Worm (Caenorhabditis elegans): ENCODE data around the gene F13A7.12.

The F13A7.12 gene

DNA sequence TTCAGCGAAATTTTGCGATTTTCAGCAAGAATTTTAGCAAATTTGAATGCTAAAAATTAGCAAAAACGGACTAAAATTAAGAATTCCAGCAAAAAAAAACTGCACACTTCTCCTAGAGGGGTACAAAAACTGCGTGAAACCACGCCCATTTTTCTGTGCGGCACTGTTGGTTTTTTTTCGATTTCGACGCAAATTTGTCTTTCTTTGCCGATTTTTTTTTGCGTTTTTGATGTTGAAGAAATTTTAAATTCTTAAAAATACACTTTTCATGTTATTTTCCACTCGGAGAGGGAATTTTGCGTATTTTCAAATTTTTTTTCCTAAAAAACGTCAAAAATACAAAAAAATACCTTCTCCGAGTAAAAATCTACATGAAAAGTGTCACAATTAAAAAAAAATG is 8.1 kb downstream of the F13A7.12 start, which contains the start of gene syp-1:
TSS of gene syp-1 (plus strand) at position 301 of the 400 bp plus-strand sequence.
- TF ChIP-seq nhr-6 (tag; optimal IDR thresholded peaks at IDR 0.05): no peak
- no peak for TF ChIP-seq nhr-77 (tag; optimal IDR thresholded peaks at IDR 0.05)
- no peak for TF ChIP-seq R02D3.7 (tag; optimal IDR thresholded peaks at IDR 0.05)
- TF ChIP-seq sma-9 (GFP tag; optimal IDR thresholded peaks at IDR 0.05): no peak
- TF ChIP-seq sma-9 (tag; optimal IDR thresholded peaks at IDR 0.05): no peak
- no peak for TF ChIP-seq Y55F3AM.14 (GFP tag; optimal IDR thresholded peaks at IDR 0.05)
- TF ChIP-seq ztf-4 (tag; optimal IDR thresholded peaks at IDR 0.05): no peak
- no peak for TF ChIP-seq skn-1 (tag; optimal IDR thresholded peaks at IDR 0.05)
- no peak for TF ChIP-seq C34F6.9 (tag; optimal IDR thresholded peaks at IDR 0.05)
- TF ChIP-seq sem-4 (tag; optimal IDR thresholded peaks at IDR 0.05): no peak
- no peak for TF ChIP-seq ama-1 (optimal IDR thresholded peaks at IDR 0.05)
- TF ChIP-seq elt-1 (tag; optimal IDR thresholded peaks at IDR 0.05): no peak
- no peak for TF ChIP-seq nhr-11 (tag; optimal IDR thresholded peaks at IDR 0.05)

DNA sequence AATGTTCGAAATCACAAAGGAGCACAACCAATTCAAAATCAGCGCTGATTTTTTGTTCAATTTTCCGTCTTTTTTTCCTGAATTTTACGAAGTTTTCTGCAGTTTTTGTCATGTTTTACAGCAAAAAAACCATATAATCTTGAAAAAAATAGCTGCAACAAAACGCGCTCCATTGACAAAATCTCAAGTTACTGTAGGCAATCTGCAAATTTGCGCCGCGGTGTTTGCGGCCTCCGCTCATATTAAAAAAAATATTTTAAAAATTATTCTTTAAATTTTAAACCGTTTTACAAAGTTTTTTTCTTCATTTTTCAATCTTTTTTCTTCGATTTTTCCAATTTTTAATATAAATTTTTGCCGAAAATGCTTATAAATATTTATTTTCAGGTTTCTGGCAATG is 9.5 kb downstream of the F13A7.12 start:
- TF ChIP-seq fos-1 (tag; optimal IDR thresholded peaks at IDR 0.05) (no peak), dmd-4 (tag; optimal IDR thresholded peaks at IDR 0.05) (no peak), nhr-6 (tag; optimal IDR thresholded peaks at IDR 0.05) (no peak), F13H6.1 (tag; optimal IDR thresholded peaks at IDR 0.05) (no peak), mbf-1 (tag; optimal IDR thresholded peaks at IDR 0.05) (no peak), mdl-1 (tag; optimal IDR thresholded peaks at IDR 0.05) (no peak), unc-39 (tag; optimal IDR thresholded peaks at IDR 0.05) (no peak), sma-9 (GFP tag; optimal IDR thresholded peaks at IDR 0.05) (no peak), sma-9 (tag; optimal IDR thresholded peaks at IDR 0.05) (no peak), snpc-4 (tag; optimal IDR thresholded peaks at IDR 0.05) (no peak), unc-55 (GFP tag; optimal IDR thresholded peaks at IDR 0.05) (no peak), ztf-4 (tag; optimal IDR thresholded peaks at IDR 0.05) (no peak), lin-13 (GFP tag; optimal IDR thresholded peaks at IDR 0.05) (no peak)

DNA sequence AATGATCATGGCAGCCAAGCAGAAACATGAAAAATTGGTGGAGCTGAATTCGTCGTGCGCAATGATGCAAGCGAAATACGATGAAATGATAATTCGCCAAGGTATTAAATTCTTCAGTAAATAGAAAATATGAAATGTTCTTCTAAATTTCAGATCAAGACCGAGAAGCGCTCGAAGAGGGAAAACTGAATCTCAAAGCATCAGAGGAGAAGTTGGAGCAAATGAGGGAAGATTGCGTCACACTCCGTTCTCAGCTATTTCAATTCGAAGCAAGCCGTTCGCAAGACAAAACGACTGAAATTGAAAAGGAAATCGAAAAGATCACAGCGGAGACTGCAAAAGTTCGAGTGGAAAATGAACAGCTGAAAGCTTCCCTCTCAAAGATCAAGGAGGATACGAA is 10.5 kb downstream of the F13A7.12 start:
- no peak for TF ChIP-seq ceh-82 (tag; optimal IDR thresholded peaks at IDR 0.05)
- no peak for TF ChIP-seq sma-9 (GFP tag; optimal IDR thresholded peaks at IDR 0.05)
- no peak for TF ChIP-seq sma-9 (tag; optimal IDR thresholded peaks at IDR 0.05)
- TF ChIP-seq aly-2 (tag; optimal IDR thresholded peaks at IDR 0.05): no peak

DNA sequence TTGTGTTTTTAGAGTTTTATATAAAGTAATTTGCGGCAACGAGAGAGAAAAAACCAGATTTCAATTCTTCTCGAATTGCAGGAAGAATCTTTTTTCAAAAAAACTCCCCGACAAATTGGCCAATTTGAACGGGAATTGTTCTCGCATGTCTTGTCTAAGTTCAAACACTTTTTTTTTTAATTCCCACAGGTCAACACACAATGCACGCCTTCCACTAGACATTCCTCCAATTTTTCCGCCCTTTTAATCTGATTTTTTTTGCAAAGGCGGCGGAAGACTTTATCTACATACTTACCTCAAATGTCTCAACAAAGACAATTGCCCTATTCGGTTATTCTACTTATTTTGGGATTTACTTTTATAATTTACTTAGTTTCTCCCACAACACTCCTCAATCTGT is 11.8 kb downstream of the F13A7.12 start, which contains the start of gene F26D2.3:
TSS of gene F26D2.3 (plus strand) at position 301 of the 400 bp plus-strand sequence.
- TF ChIP-seq snpc-4 (tag; optimal IDR thresholded peaks at IDR 0.05) (no peak), ztf-4 (tag; optimal IDR thresholded peaks at IDR 0.05) (no peak), nhr-77 (tag; optimal IDR thresholded peaks at IDR 0.05) (no peak), dmd-4 (tag; optimal IDR thresholded peaks at IDR 0.05) (no peak), nhr-12 (tag; optimal IDR thresholded peaks at IDR 0.05) (no peak), ceh-82 (tag; optimal IDR thresholded peaks at IDR 0.05) (no peak), unc-55 (GFP tag; optimal IDR thresholded peaks at IDR 0.05) (no peak), lin-39 (tag; optimal IDR thresholded peaks at IDR 0.05) (no peak), Y55F3AM.14 (GFP tag; optimal IDR thresholded peaks at IDR 0.05) (no peak), ztf-11 (tag; optimal IDR thresholded peaks at IDR 0.05) (no peak), fos-1 (tag; optimal IDR thresholded peaks at IDR 0.05) (no peak), lin-13 (GFP tag; optimal IDR thresholded peaks at IDR 0.05) (no peak)

DNA sequence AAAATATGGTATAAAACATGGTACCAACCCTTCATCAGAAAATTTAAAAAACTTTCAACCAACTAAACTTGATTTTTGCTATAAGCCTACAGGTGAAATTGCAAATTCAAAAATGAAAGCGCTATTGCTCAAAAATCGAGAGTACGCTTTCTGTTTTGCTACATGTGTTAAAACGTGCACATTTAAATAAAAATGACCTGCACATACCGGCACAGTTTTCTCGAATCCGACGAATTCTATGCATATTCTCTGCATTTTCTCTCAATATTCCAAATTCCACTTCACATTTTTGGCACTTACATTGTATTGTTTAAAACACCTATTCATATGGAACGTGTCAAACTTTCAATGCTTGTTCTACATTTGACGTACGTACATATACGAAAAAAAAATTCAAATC is 14.7 kb downstream of the F13A7.12 start, which contains the start of gene srh-145:
TSS of gene srh-145 (plus strand) at position 193 of the 400 bp plus-strand sequence.
- TF ChIP-seq sem-4 (tag; optimal IDR thresholded peaks at IDR 0.05) (no peak), F13H6.1 (tag; optimal IDR thresholded peaks at IDR 0.05) (no peak)

DNA sequence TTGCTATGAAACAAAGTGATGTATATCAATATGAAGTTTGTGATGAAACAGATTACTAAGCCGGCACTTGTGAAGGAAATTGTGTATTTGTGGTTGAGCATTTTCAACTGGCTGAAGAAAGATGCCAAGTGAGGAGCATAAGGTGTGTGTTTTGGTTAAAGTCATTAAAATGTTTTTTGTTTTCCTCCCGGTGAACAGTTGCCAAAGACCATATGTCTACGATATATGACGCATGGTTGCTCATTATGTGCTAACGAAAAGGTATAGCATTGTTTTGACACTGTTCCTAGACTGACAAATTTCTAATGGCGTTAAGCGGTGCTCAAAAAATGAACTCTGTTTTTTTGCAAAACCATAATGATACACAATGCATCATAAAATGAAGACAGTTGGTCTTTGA is 21.2 kb downstream of the F13A7.12 start, which contains the start of gene str-55:
TSS of gene str-55 (minus strand) at position 101 of the 400 bp plus-strand sequence.
- no peak for TF ChIP-seq R02D3.7 (tag; optimal IDR thresholded peaks at IDR 0.05)
- TF ChIP-seq unc-39 (tag; optimal IDR thresholded peaks at IDR 0.05): no peak
- TF ChIP-seq ceh-82 (tag; optimal IDR thresholded peaks at IDR 0.05): no peak
- no peak for TF ChIP-seq nhr-11 (tag; optimal IDR thresholded peaks at IDR 0.05)
- TF ChIP-seq sma-9 (GFP tag; optimal IDR thresholded peaks at IDR 0.05): no peak
- TF ChIP-seq sma-9 (tag; optimal IDR thresholded peaks at IDR 0.05): no peak
- TF ChIP-seq mbf-1 (tag; optimal IDR thresholded peaks at IDR 0.05): no peak
- TF ChIP-seq ama-1 (optimal IDR thresholded peaks at IDR 0.05): no peak
- no peak for TF ChIP-seq ZK546.5 (tag; optimal IDR thresholded peaks at IDR 0.05)
- TF ChIP-seq nhr-77 (tag; optimal IDR thresholded peaks at IDR 0.05): no peak
- TF ChIP-seq fos-1 (tag; optimal IDR thresholded peaks at IDR 0.05): no peak
- TF ChIP-seq ztf-1 (GFP tag; conservative IDR thresholded peaks at IDR 0.05): no peak
- no peak for TF ChIP-seq dmd-4 (tag; optimal IDR thresholded peaks at IDR 0.05)
- TF ChIP-seq nhr-6 (tag; optimal IDR thresholded peaks at IDR 0.05): no peak
- no peak for TF ChIP-seq lin-13 (GFP tag; optimal IDR thresholded peaks at IDR 0.05)

All from whole organism, L2 larva.